Fruit fly (Drosophila melanogaster) whole organism, pupa: ENCODE data around the gene stumps.

Experiments used
- CG9948 ChIP-seq: fragments of 200-800 bp; sonication (Bioruptor generic); optimal IDR thresholded peaks from 2 replicates; lab custom pipeline; 2018; ENCODE audit warnings: missing biosample characterization, mild to moderate bottlenecking, missing genetic modification characterization, moderate library complexity
- Pif1B ChIP-seq: fragments of 200-800 bp; sonication (Bioruptor generic); optimal IDR thresholded peaks from 3 replicates; lab custom pipeline; 2016; ENCODE audit warnings: missing biosample characterization, missing genetic modification characterization

dm6 chr3R:14624671-14625070 lies 47.7 kb downstream of the stumps start:
- no peak for TF ChIP-seq CG9948
- no peak for TF ChIP-seq Pif1B (GFP tag; lab: Kevin White, UChicago)
